Fruit fly (Drosophila melanogaster): ENCODE results near the gene Cftr.

Cftr gene

dm6 chr3R:24588829-24589638 is 45.3 kb upstream of the Cftr start (continued):
- peak; percentile 73 for TF ChIP-seq cg (GFP tag; optimal IDR thresholded peaks at IDR 0.05)
- peak; percentile 21 for TF ChIP-seq ftz-f1 (GFP tag; optimal IDR thresholded peaks at IDR 0.05)
- TF ChIP-seq Sox102F (GFP tag; optimal IDR thresholded peaks at IDR 0.05) = no peak
- no peak for TF ChIP-seq CG2202 (tag; optimal IDR thresholded peaks at IDR 0.05)
- peak; percentile 22 for TF ChIP-seq CG17359 (tag; optimal IDR thresholded peaks at IDR 0.05)
- TF ChIP-seq CG34376 (GFP tag; optimal IDR thresholded peaks at IDR 0.05) = peak; percentile 48
- no peak for TF ChIP-seq CG7745 (tag; optimal IDR thresholded peaks at IDR 0.05)
- TF ChIP-seq Hr78 (GFP tag; optimal IDR thresholded peaks at IDR 0.05) = peak in 1 of 2 experiments; percentile 23
- TF ChIP-seq CG3281 (GFP tag; optimal IDR thresholded peaks at IDR 0.05) = peak; percentile 18
- TF ChIP-seq CG18011 (GFP tag; optimal IDR thresholded peaks at IDR 0.05) = no peak
- no peak for TF ChIP-seq croc (GFP tag; conservative IDR thresholded peaks at IDR 0.05)
- TF ChIP-seq CG15514 (GFP tag; optimal IDR thresholded peaks at IDR 0.05) = no peak
- TF ChIP-seq CTCF (GFP tag; optimal IDR thresholded peaks at IDR 0.05) = peak; percentile 55
- peak; percentile 49 for TF ChIP-seq BtbVII (GFP tag; optimal IDR thresholded peaks at IDR 0.05)
- TF ChIP-seq CG11723 (GFP tag; optimal IDR thresholded peaks at IDR 0.05) = no peak
- no peak for TF ChIP-seq seq (GFP tag; IDR thresholded peaks at IDR 0.05)
- no peak for TF ChIP-seq CG8290 (GFP tag; optimal IDR thresholded peaks at IDR 0.05)
- peak in 1 of 2 experiments; percentile 75 for TF ChIP-seq CG8290 (tag; optimal IDR thresholded peaks at IDR 0.05)
- TF ChIP-seq CG13287 (GFP tag; IDR thresholded peaks at IDR 0.05; ENCODE audit: partially characterized antibody) = no peak
- no peak for TF ChIP-seq Antp (GFP tag; optimal IDR thresholded peaks at IDR 0.05)
- TF ChIP-seq az2 (GFP tag; optimal IDR thresholded peaks at IDR 0.05) = no peak
- TF ChIP-seq Deaf1 (tag; optimal IDR thresholded peaks at IDR 0.05) = peak; percentile 20
- TF ChIP-seq Elba2 (GFP tag; optimal IDR thresholded peaks at IDR 0.05) = no peak
- TF ChIP-seq pita (GFP tag; optimal IDR thresholded peaks at IDR 0.05) = peak; percentile 44
- peak; percentile 40 for TF ChIP-seq stwl (tag; optimal IDR thresholded peaks at IDR 0.05)
- TF ChIP-seq CG8924 (tag; optimal IDR thresholded peaks at IDR 0.05) = peak; percentile 3
- no peak for TF ChIP-seq onecut (GFP tag; IDR thresholded peaks at IDR 0.05)
- TF ChIP-seq CG7839 (tag; optimal IDR thresholded peaks at IDR 0.05) = peak; percentile 15
- TF ChIP-seq CG9609 (GFP tag; optimal IDR thresholded peaks at IDR 0.05) = no peak
- peak; percentile 12 for TF ChIP-seq CG10543 (GFP tag; optimal IDR thresholded peaks at IDR 0.05)
- TF ChIP-seq NC2α (GFP tag; optimal IDR thresholded peaks at IDR 0.05) = peak; percentile 80
- no peak for TF ChIP-seq Dbx (GFP tag; IDR thresholded peaks at IDR 0.05)
- TF ChIP-seq Hmr (GFP tag; optimal IDR thresholded peaks at IDR 0.05) = peak; percentile 46
- peak; percentile 24 for TF ChIP-seq Dp (GFP tag; optimal IDR thresholded peaks at IDR 0.05)
- no peak for TF ChIP-seq CG6272 (GFP tag; IDR thresholded peaks at IDR 0.05)
- TF ChIP-seq CG10462 (GFP tag; optimal IDR thresholded peaks at IDR 0.05) = no peak
- no peak for TF ChIP-seq pum (GFP tag; optimal IDR thresholded peaks at IDR 0.05)
- TF ChIP-seq CG12219 (GFP tag; optimal IDR thresholded peaks at IDR 0.05) = no peak
- TF ChIP-seq trem (tag; optimal IDR thresholded peaks at IDR 0.05) = peak; percentile 2
- peak; percentile 17 for TF ChIP-seq CG11504 (tag; optimal IDR thresholded peaks at IDR 0.05)
- TF ChIP-seq MTF-1 (GFP tag; optimal IDR thresholded peaks at IDR 0.05; ENCODE audit: borderline replicate concordance) = peak; percentile 29
- no peak for TF ChIP-seq fru (optimal IDR thresholded peaks at IDR 0.05)
